Worm (Caenorhabditis elegans) whole organism, late embryonic: ENCODE measurements around the gene Y14H12B.2.
A peak's percentile ranks its signal among the peaks of the same experiment; 100 is the strongest.

Experiments used
- C08G9.2 ChIP-seq: sonication (generic microtip); optimal IDR thresholded peaks from 2 replicates; lab custom pipeline; 2016; ENCODE audit warnings: mild to moderate bottlenecking, missing genetic modification characterization, moderate library complexity, missing compliant biosample characterization
- C38D4.7 ChIP-seq: fragments of 200-800 bp; sonication (Bioruptor generic); optimal IDR thresholded peaks from 2 replicates; lab custom pipeline; 2018; ENCODE audit warnings: mild to moderate bottlenecking, missing genetic modification characterization, moderate library complexity, missing compliant biosample characterization
- K09A11.1 ChIP-seq: sonication (generic microtip); optimal IDR thresholded peaks from 2 replicates; lab custom pipeline; 2017; ENCODE audit warnings: antibody characterized with exemption, mild to moderate bottlenecking, missing genetic modification characterization, missing compliant biosample characterization; ENCODE audit not compliant: insufficient read depth
- T23F11.4 ChIP-seq: fragments of 200-800 bp; sonication (Bioruptor generic); optimal IDR thresholded peaks from 2 replicates; lab custom pipeline; 2018; ENCODE audit warnings: mild to moderate bottlenecking, missing genetic modification characterization, missing compliant biosample characterization
- Y22D7AL.16 ChIP-seq: sonication (generic microtip); optimal IDR thresholded peaks from 2 replicates; lab custom pipeline; 2016; ENCODE audit warnings: missing genetic modification characterization, missing compliant biosample characterization
- ahr-1 ChIP-seq: sonication (generic microtip); optimal IDR thresholded peaks from 2 replicates; lab custom pipeline; 2016; ENCODE audit warnings: missing genetic modification characterization, missing compliant biosample characterization
- ceh-18 ChIP-seq: sonication (generic microtip); optimal IDR thresholded peaks from 2 replicates; lab custom pipeline; 2016; ENCODE audit warnings: missing genetic modification characterization, missing compliant biosample characterization
- ceh-19 ChIP-seq: fragments of 200-800 bp; sonication (Bioruptor generic); optimal IDR thresholded peaks from 2 replicates; lab custom pipeline; 2018; ENCODE audit warnings: mild to moderate bottlenecking, missing genetic modification characterization, missing compliant biosample characterization
- ceh-2 ChIP-seq: sonication (generic microtip); optimal IDR thresholded peaks from 2 replicates; lab custom pipeline; 2016; ENCODE audit warnings: missing genotype, missing genetic modification characterization, missing compliant biosample characterization
- ceh-22 ChIP-seq: sonication (generic microtip); optimal IDR thresholded peaks from 2 replicates; lab custom pipeline; 2017; ENCODE audit warnings: missing biosample characterization, missing genetic modification characterization
- ceh-31 ChIP-seq: sonication (generic microtip); optimal IDR thresholded peaks from 2 replicates; lab custom pipeline; 2016; ENCODE audit warnings: missing genetic modification characterization, missing compliant biosample characterization
- ceh-48 ChIP-seq: sonication (generic microtip); optimal IDR thresholded peaks from 2 replicates; lab custom pipeline; 2016; ENCODE audit warnings: missing genetic modification characterization, inconsistent platforms, missing compliant biosample characterization
- ceh-9 ChIP-seq: sonication (generic microtip); optimal IDR thresholded peaks from 2 replicates; lab custom pipeline; 2016; ENCODE audit warnings: mild to moderate bottlenecking, missing genetic modification characterization, inconsistent platforms, missing compliant biosample characterization
- dmd-4 ChIP-seq: sonication (generic microtip); optimal IDR thresholded peaks from 2 replicates; lab custom pipeline; 2016; ENCODE audit warnings: borderline replicate concordance, missing genetic modification characterization, missing compliant biosample characterization
- elt-2 ChIP-seq: sonication (generic microtip); optimal IDR thresholded peaks from 2 replicates; lab custom pipeline; 2016; ENCODE audit warnings: missing genetic modification reagents, missing genetic modification characterization, missing compliant biosample characterization
- fax-1 ChIP-seq: sonication (generic microtip); optimal IDR thresholded peaks from 2 replicates; lab custom pipeline; 2016; ENCODE audit warnings: missing genotype, missing genetic modification characterization, missing compliant biosample characterization
- fkh-10 ChIP-seq: fragments of 150-350 bp; optimal IDR thresholded peaks from 2 replicates; lab custom pipeline; 2014; ENCODE audit warnings: missing biosample characterization, missing genetic modification reagents, missing genetic modification characterization
- fkh-6 ChIP-seq: sonication (generic microtip); optimal IDR thresholded peaks from 2 replicates; lab custom pipeline; 2016; ENCODE audit warnings: missing genetic modification characterization, missing compliant biosample characterization
- hlh-13 ChIP-seq: fragments of 200-800 bp; sonication (Bioruptor generic); optimal IDR thresholded peaks from 2 replicates; lab custom pipeline; 2018; ENCODE audit warnings: mild to moderate bottlenecking, missing genetic modification characterization, missing compliant biosample characterization
- hlh-15 ChIP-seq: sonication (generic microtip); optimal IDR thresholded peaks from 2 replicates; lab custom pipeline; 2016; ENCODE audit warnings: missing genetic modification characterization, missing compliant biosample characterization
- hlh-30 ChIP-seq: sonication (generic microtip); optimal IDR thresholded peaks from 2 replicates; lab custom pipeline; 2017; ENCODE audit warnings: antibody characterized with exemption, missing genetic modification characterization, missing compliant biosample characterization; ENCODE audit not compliant: insufficient read depth
- hlh-6 ChIP-seq: sonication (generic microtip); optimal IDR thresholded peaks from 2 replicates; lab custom pipeline; 2016; ENCODE audit warnings: missing genotype, missing genetic modification characterization, missing compliant biosample characterization
- lim-6 ChIP-seq: sonication (generic microtip); optimal IDR thresholded peaks from 2 replicates; lab custom pipeline; 2016; ENCODE audit warnings: missing genetic modification characterization, missing compliant biosample characterization
- lin-11 ChIP-seq: fragments of 200-800 bp; sonication (Bioruptor generic); optimal IDR thresholded peaks from 2 replicates; lab custom pipeline; 2018; ENCODE audit warnings: mild to moderate bottlenecking, missing genetic modification characterization, missing compliant biosample characterization
- nfya-1 ChIP-seq: sonication (generic microtip); optimal IDR thresholded peaks from 2 replicates; lab custom pipeline; 2017; ENCODE audit warnings: missing genetic modification characterization, mild to moderate bottlenecking, missing compliant biosample characterization, antibody characterized with exemption, moderate library complexity
- pax-1 ChIP-seq: fragments of 150-350 bp; optimal IDR thresholded peaks from 2 replicates; lab custom pipeline; 2014; ENCODE audit warnings: missing biosample characterization, missing genetic modification characterization
- pros-1 ChIP-seq: fragments of 150-350 bp; optimal IDR thresholded peaks from 2 replicates; lab custom pipeline; 2014; ENCODE audit warnings: missing biosample characterization, missing genetic modification reagents, missing genetic modification characterization
- ref-2 ChIP-seq: sonication (generic microtip); optimal IDR thresholded peaks from 2 replicates; lab custom pipeline; 2016; ENCODE audit warnings: missing genetic modification characterization, missing compliant biosample characterization
- rnt-1 ChIP-seq: sonication (generic microtip); optimal IDR thresholded peaks from 2 replicates; lab custom pipeline; 2016; ENCODE audit warnings: missing genetic modification characterization, missing compliant biosample characterization
- sox-2 ChIP-seq: fragments of 200-800 bp; sonication (Bioruptor generic); IDR thresholded peaks from 2 replicates; pipeline ENCODE4 v1.3.6; 2022; ENCODE audit warnings: missing genetic modification reagents, missing genetic modification characterization, missing compliant biosample characterization
- syd-9 ChIP-seq: sonication (generic microtip); optimal IDR thresholded peaks from 2 replicates; lab custom pipeline; 2016; ENCODE audit warnings: mild to moderate bottlenecking, missing genetic modification characterization, moderate library complexity, missing compliant biosample characterization
- unc-42 ChIP-seq: sonication (generic microtip); optimal IDR thresholded peaks from 2 replicates; lab custom pipeline; 2016; ENCODE audit warnings: missing genotype, missing genetic modification characterization, missing compliant biosample characterization
- unc-55 ChIP-seq: sonication (generic microtip); optimal IDR thresholded peaks from 2 replicates; lab custom pipeline; 2017; ENCODE audit warnings: missing biosample characterization, missing genetic modification reagents, missing genetic modification characterization
- zip-5 ChIP-seq: sonication (generic microtip); optimal IDR thresholded peaks from 2 replicates; lab custom pipeline; 2016; ENCODE audit warnings: missing genetic modification characterization, missing compliant biosample characterization
- ztf-16 ChIP-seq: sonication (generic microtip); optimal IDR thresholded peaks from 2 replicates; lab custom pipeline; 2017; ENCODE audit warnings: missing genetic modification characterization, missing compliant biosample characterization

Y14H12B.2 gene

DNA sequence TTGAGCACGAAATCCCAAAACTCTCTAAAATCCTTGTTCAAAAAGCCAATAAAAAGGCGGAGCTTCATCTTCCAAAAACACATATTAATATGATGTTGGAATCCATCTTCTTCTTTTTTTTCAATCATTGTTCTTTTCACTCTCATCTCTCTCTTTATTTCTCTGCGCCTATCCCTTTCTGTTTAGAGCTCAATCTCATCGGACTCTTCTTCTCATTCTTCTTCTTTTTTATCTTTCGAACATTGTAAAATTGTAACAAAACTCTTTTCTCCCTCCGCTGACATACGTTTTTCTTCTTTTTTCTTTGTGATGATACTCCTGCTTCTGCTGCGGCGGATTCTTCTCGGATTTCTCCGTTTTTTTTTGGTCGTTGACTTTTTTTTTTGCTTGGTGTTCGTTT, 23.2 kb upstream of the Y14H12B.2 start:
- TF ChIP-seq unc-55 (GFP tag; lab: Kevin White, UChicago) (peak; percentile 20), ref-2 (no peak), rnt-1 (tag; lab: Kevin White, UChicago) (peak; percentile 13), dmd-4 (tag; lab: Kevin White, UChicago) (no peak)

DNA sequence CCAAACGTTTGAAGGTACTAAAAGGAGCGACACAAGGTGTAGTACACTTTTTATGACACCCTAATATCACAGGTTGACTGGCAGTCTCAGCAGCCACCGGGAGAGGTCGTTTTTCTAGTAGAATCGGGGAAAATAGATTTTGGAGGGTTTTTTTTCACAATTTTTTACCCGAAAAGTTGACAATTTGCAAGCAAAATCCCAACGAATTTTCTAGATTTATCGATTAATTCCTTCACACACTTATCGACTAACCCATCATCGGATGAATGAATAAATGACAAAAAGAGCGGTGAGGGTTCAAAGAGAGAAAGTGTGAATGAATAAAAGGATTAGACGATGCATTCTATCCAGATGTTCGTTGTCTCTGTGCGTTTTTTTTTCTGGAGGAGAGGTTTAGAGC, 22.4 kb upstream of the Y14H12B.2 start:
- TF ChIP-seq lin-11 (tag; lab: Kevin White, UChicago) = no peak
- no peak for TF ChIP-seq ztf-16 (tag; lab: Kevin White, UChicago)
- TF ChIP-seq pax-1 (tag; lab: Kevin White, UChicago) = no peak
- TF ChIP-seq ceh-48 = no peak
- TF ChIP-seq ceh-31 = no peak
- no peak for TF ChIP-seq ceh-19 (GFP tag; lab: Kevin White, UChicago)
- TF ChIP-seq unc-42 (tag; lab: Kevin White, UChicago) = no peak
- no peak for TF ChIP-seq K09A11.1 (tag; lab: Kevin White, UChicago)
- no peak for TF ChIP-seq C08G9.2 (tag; lab: Kevin White, UChicago)
- TF ChIP-seq Y22D7AL.16 (tag; lab: Kevin White, UChicago) = no peak
- no peak for TF ChIP-seq hlh-15 (tag; lab: Kevin White, UChicago)
- TF ChIP-seq dmd-4 (tag; lab: Kevin White, UChicago) = no peak
- TF ChIP-seq fkh-6 = no peak
- no peak for TF ChIP-seq hlh-6 (tag; lab: Kevin White, UChicago)
- TF ChIP-seq ceh-2 (tag; lab: Kevin White, UChicago) = no peak
- no peak for TF ChIP-seq ceh-9 (tag; lab: Kevin White, UChicago)
- no peak for TF ChIP-seq fax-1 (tag; lab: Kevin White, UChicago)
- TF ChIP-seq hlh-30 (tag; lab: Kevin White, UChicago) = no peak
- TF ChIP-seq hlh-13 (GFP tag; lab: Kevin White, UChicago) = no peak
- TF ChIP-seq, all 69 proteins: peak for 0

DNA sequence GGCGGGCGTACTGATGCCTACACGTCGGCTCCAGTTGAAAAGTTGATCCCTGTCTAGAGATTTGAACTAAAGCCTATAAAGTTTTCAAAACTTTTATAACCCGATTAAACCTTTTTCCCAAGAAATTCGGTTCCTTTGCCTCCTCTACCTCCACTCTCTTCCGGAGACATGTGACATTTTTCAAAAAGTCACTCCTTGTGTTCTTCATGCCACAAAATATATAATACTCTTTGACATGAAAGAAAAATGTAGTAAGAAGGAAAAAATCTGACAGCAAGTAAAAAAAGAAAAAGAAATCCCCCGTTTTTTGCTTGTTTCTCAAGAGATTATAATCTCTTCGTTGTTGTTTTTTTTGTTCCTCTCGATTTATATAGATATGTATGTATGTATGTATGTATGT, 21.3 kb upstream of the Y14H12B.2 start:
- TF ChIP-seq lim-6 (no peak), unc-55 (GFP tag; lab: Kevin White, UChicago) (no peak), pros-1 (tag; lab: Kevin White, UChicago) (no peak), ahr-1 (tag; lab: Kevin White, UChicago) (no peak), C38D4.7 (GFP tag; lab: Kevin White, UChicago) (no peak), ceh-22 (tag; lab: Kevin White, UChicago) (no peak), hlh-13 (GFP tag; lab: Kevin White, UChicago) (no peak)
- TF ChIP-seq, all 69 proteins: peak for 0

DNA sequence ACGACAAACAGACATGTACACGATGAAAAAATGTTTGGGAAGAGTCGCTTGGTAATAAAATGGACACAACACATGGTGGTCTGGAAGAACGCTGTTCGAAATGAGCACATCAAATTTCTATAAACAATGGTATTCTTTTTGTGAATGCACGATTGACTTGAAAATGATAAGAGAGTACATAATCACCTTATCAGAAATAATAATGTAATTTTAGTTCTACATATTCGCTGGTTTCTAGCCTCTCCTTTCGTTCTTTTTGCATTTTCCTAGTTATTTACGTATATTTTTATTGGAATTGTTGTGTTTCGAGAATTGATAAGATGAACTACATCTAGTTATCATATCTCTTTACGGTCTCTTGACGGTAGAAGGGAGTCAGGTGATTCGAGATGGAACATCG, 20.5 kb upstream of the Y14H12B.2 start:
- TF ChIP-seq ceh-18 (tag; lab: Kevin White, UChicago) = no peak
- TF ChIP-seq elt-2 (tag; lab: Kevin White, UChicago) = peak; percentile 47

DNA sequence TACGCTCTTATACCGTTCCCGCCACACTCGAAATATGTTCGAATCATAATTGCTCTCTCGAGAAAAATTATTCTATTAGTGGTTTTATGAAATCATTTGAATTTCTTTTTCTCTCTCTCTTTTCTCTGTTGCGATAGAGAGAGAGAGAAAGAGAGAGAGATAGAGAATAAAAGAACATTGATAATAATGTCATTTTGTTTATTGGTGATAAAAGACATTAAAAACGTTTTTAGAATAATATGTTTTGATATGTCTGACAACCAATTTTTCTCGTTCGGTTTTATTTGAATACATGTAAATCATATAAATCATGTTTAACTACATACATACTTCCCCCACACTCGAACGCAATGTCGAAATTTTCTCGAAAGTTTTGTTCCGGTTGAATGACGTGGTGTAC, 19.4 kb upstream of the Y14H12B.2 start:
- TF ChIP-seq T23F11.4 (GFP tag; lab: Kevin White, UChicago) (no peak), elt-2 (tag; lab: Kevin White, UChicago) (peak; percentile 29), syd-9 (tag; lab: Kevin White, UChicago) (no peak), sox-2 (GFP tag; lab: Robert Waterston, UW) (no peak), nfya-1 (no peak), ceh-18 (tag; lab: Kevin White, UChicago) (no peak), fkh-10 (GFP tag; lab: Kevin White, UChicago) (no peak), zip-5 (tag; lab: Kevin White, UChicago) (no peak)
